Worm (Caenorhabditis elegans) whole organism, L1 larva: Measurements from ENCODE around the gene sri-20.

Experiments used
- alr-1 ChIP-seq: fragments of 200-800 bp; sonication (Bioruptor generic); optimal IDR thresholded peaks from 2 replicates; lab custom pipeline; 2018; ENCODE audit warnings: borderline replicate concordance, mild to moderate bottlenecking, missing genetic modification characterization, missing compliant biosample characterization
- ama-1 ChIP-seq: fragments of 150-350 bp; optimal IDR thresholded peaks from 2 replicates; lab custom pipeline; 2014
- efl-3 ChIP-seq: fragments of 200-800 bp; sonication (Bioruptor generic); optimal IDR thresholded peaks from 2 replicates; lab custom pipeline; 2018; ENCODE audit warnings: mild to moderate bottlenecking, missing genetic modification characterization, missing compliant biosample characterization
- fos-1 ChIP-seq: fragments of 150-350 bp; optimal IDR thresholded peaks from 2 replicates; lab custom pipeline; 2014; ENCODE audit warnings: missing biosample characterization, missing genetic modification characterization
- grh-1 ChIP-seq: fragments of 200-800 bp; sonication (Bioruptor generic); IDR thresholded peaks from 2 replicates; pipeline ENCODE4 v1.3.6; 2022; ENCODE audit warnings: missing genetic modification reagents, missing genetic modification characterization, missing compliant biosample characterization
- irx-1 ChIP-seq: sonication (generic microtip); optimal IDR thresholded peaks from 2 replicates; lab custom pipeline; 2016; ENCODE audit warnings: missing genetic modification characterization, missing compliant biosample characterization
- mep-1 ChIP-seq: fragments of 150-350 bp; optimal IDR thresholded peaks from 2 replicates; lab custom pipeline; 2014; ENCODE audit warnings: missing biosample characterization, missing genetic modification characterization
- nhr-90 ChIP-seq: sonication (generic microtip); optimal IDR thresholded peaks from 2 replicates; lab custom pipeline; 2016; ENCODE audit warnings: mild to moderate bottlenecking, missing genetic modification characterization, missing compliant biosample characterization; ENCODE audit not compliant: poor library complexity
- snpc-4 ChIP-seq: fragments of 150-350 bp; optimal IDR thresholded peaks from 2 replicates; lab custom pipeline; 2014; ENCODE audit warnings: missing biosample characterization, missing genetic modification characterization
- unc-98 ChIP-seq: fragments of 200-800 bp; sonication (Bioruptor generic); IDR thresholded peaks from 2 replicates; pipeline ENCODE4 v1.3.6; 2022; ENCODE audit warnings: missing genetic modification characterization, missing compliant biosample characterization
- zag-1 ChIP-seq: fragments of 150-350 bp; optimal IDR thresholded peaks from 2 replicates; lab custom pipeline; 2014; ENCODE audit warnings: missing biosample characterization, missing genetic modification characterization

DNA sequence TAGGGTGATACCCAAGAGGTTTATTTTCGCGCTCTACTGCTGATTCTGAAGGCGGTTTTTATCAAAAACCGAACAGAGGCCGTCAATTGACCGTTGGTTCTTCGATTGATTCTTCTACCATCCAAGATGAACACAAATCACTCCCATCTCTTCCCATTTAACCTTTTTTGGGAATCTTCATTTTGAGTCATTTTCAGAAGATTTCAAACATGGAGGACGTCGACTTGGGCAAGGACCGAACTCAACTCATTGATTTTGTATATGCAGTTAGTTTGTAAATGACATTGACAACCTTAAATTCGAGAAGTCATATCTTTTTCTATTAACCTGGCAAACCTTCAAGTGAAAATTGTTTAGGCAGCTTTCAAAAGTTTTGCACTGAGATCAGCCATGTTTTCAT is 20.0 kb downstream of the sri-20 start, which contains the start of gene AC3.5:
- TF ChIP-seq fos-1 (tag; lab: Kevin White, UChicago) (no peak), snpc-4 (tag; lab: Kevin White, UChicago) (no peak), irx-1 (tag; lab: Kevin White, UChicago) (no peak), mep-1 (no peak), efl-3 (GFP tag; lab: Kevin White, UChicago) (no peak), unc-98 (GFP tag; lab: Robert Waterston, UW) (no peak), zag-1 (tag; lab: Kevin White, UChicago) (no peak), ama-1 (lab: Kevin White, UChicago) (no peak), grh-1 (GFP tag; lab: Robert Waterston, UW) (no peak), alr-1 (tag; lab: Kevin White, UChicago) (no peak), nhr-90 (tag; lab: Kevin White, UChicago) (no peak)
